Worm (Caenorhabditis elegans) whole organism, L4 larva: Measurements from ENCODE around the gene F11A5.13.

Source experiments
- ZK546.5 ChIP-seq, 2 experiments: sonication (generic microtip); optimal IDR thresholded peaks; 2 replicates each; lab custom pipeline; 2017; ENCODE audit warnings: missing biosample characterization in 2 of 2, missing genetic modification characterization in 2 of 2
- attf-4 ChIP-seq: sonication (generic microtip); optimal IDR thresholded peaks from 3 replicates; lab custom pipeline; 2017; ENCODE audit warnings: missing biosample characterization, missing genetic modification characterization
- mxl-2 ChIP-seq: fragments of 200-800 bp; sonication (Bioruptor generic); conservative IDR thresholded peaks from 2 replicates; pipeline ENCODE4 v1.3.6; 2022; ENCODE audit warnings: missing genetic modification reagents, missing genetic modification characterization, missing compliant biosample characterization
- rbr-2 ChIP-seq: sonication (generic microtip); optimal IDR thresholded peaks from 2 replicates; lab custom pipeline; 2016; ENCODE audit warnings: missing genotype, missing genetic modification characterization, missing compliant biosample characterization
- snpc-4 ChIP-seq: fragments of 150-350 bp; optimal IDR thresholded peaks from 2 replicates; lab custom pipeline; 2014; ENCODE audit warnings: missing biosample characterization, missing genetic modification characterization
- unc-39 ChIP-seq: sonication (generic microtip); optimal IDR thresholded peaks from 2 replicates; lab custom pipeline; 2017; ENCODE audit warnings: missing biosample characterization, missing genetic modification characterization

DNA sequence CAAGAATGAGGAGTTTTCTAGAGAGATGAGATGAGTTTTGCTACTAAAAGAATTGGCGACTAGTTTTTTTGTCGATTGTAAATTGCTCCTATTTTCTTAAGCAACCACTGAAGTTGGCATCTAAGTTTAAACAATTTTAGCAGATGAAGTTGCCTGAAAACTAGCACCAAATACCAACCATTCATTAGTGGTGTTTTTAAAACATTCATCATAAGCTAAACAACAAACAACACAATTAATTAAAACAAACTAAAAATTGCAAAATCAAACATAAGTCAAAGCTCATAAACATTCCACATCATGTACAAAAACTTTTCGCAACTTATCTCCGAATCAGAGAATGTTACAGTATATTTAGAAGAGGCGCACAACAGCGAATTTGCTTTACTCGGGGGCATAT lies 44.4 kb downstream of the F11A5.13 start, which contains the start of gene srz-13:
- TF ChIP-seq attf-4 (no peak), mxl-2 (GFP tag; lab: Robert Waterston, UW) (no peak), rbr-2 (no peak), unc-39 (tag; lab: Kevin White, UChicago) (no peak), ZK546.5 (tag; optimal IDR thresholded peaks at IDR 0.05; lab: Kevin White, UChicago) (no peak), snpc-4 (tag; lab: Kevin White, UChicago) (no peak)
